Worm (Caenorhabditis elegans) whole organism, late embryonic: Measurements from ENCODE around the gene Y37D8A.29.

Experiments
- ahr-1 ChIP-seq: sonication (generic microtip); optimal IDR thresholded peaks from 2 replicates; lab custom pipeline; 2016; ENCODE audit warnings: missing genetic modification characterization, missing compliant biosample characterization
- ama-1 ChIP-seq: fragments of 150-350 bp; optimal IDR thresholded peaks from 2 replicates; lab custom pipeline; 2014
- ceh-22 ChIP-seq: sonication (generic microtip); optimal IDR thresholded peaks from 2 replicates; lab custom pipeline; 2017; ENCODE audit warnings: missing biosample characterization, missing genetic modification characterization
- che-1 ChIP-seq: sonication (generic microtip); optimal IDR thresholded peaks from 2 replicates; lab custom pipeline; 2016; ENCODE audit warnings: mild to moderate bottlenecking, missing genetic modification characterization, missing compliant biosample characterization
- dve-1 ChIP-seq: sonication (generic microtip); optimal IDR thresholded peaks from 2 replicates; lab custom pipeline; 2017; ENCODE audit warnings: antibody characterized with exemption, mild to moderate bottlenecking, missing genetic modification characterization, missing compliant biosample characterization
- hlh-30 ChIP-seq: sonication (generic microtip); optimal IDR thresholded peaks from 2 replicates; lab custom pipeline; 2017; ENCODE audit warnings: antibody characterized with exemption, missing genetic modification characterization, missing compliant biosample characterization; ENCODE audit not compliant: insufficient read depth
- lin-11 ChIP-seq: fragments of 200-800 bp; sonication (Bioruptor generic); optimal IDR thresholded peaks from 2 replicates; lab custom pipeline; 2018; ENCODE audit warnings: mild to moderate bottlenecking, missing genetic modification characterization, missing compliant biosample characterization
- nfya-1 ChIP-seq: sonication (generic microtip); optimal IDR thresholded peaks from 2 replicates; lab custom pipeline; 2017; ENCODE audit warnings: missing genetic modification characterization, mild to moderate bottlenecking, missing compliant biosample characterization, antibody characterized with exemption, moderate library complexity
- pax-1 ChIP-seq: fragments of 150-350 bp; optimal IDR thresholded peaks from 2 replicates; lab custom pipeline; 2014; ENCODE audit warnings: missing biosample characterization, missing genetic modification characterization
- pha-2 ChIP-seq: sonication (generic microtip); optimal IDR thresholded peaks from 2 replicates; lab custom pipeline; 2017; ENCODE audit warnings: mild to moderate bottlenecking, missing genetic modification characterization, missing compliant biosample characterization

ce11 chrIII:12885153-12885552, 6.3 kb downstream of the Y37D8A.29 start:
- TF ChIP-seq ama-1 (lab: Kevin White, UChicago) (no peak), hlh-30 (tag; lab: Kevin White, UChicago) (no peak), che-1 (tag; lab: Kevin White, UChicago) (no peak), pha-2 (no peak), ceh-22 (tag; lab: Kevin White, UChicago) (no peak), pax-1 (tag; lab: Kevin White, UChicago) (no peak), dve-1 (tag; lab: Kevin White, UChicago) (no peak), lin-11 (tag; lab: Kevin White, UChicago) (no peak), ahr-1 (tag; lab: Kevin White, UChicago) (no peak), nfya-1 (tag; lab: Kevin White, UChicago) (no peak)
